Fruit fly (Drosophila melanogaster): ENCODE results near the gene CG3288.
A peak's percentile ranks its signal among the peaks of the same experiment; 100 is the strongest.

Gene CG3288

DNA sequence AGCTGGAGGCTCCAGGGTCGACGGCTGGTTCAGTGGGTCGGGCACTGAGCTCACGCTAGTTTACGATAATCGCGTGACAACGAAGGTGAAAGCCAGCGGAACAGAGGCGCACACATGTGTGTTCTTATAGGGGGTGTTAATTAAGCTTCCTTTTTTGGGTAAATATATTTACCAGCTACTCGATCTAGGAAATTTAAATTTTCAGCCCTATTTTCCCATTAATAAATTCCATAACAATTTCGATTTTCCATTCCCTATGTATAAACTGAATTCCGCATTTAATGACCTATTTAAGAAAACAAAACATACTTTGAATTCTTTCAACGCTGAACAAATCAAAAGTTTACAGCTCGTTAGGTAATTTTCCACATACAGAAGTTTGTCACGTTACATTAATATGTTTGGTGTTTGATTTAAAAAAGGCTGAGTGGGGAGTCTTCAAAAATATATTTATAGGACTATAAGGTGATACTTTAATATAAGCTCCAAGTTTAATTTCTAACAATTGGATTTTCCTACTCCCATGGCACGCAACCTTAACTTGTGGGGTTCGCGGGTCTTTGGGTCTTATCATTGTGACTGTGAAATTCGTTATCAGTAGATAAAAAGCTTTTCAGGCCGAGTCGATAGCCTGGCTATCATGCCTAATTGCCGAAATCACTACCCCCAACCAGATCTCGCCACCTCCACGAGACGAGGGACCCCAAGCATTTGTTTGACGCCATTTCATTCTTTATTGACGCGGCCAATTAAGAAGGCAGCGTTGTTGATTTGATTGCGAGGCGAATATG, 1.3 kb downstream of the CG3288 start, which contains the start of gene CG13255 (continued):
- peak; percentile 48 for TF ChIP-seq Fer1 (GFP tag; optimal IDR thresholded peaks at IDR 0.05)
- no peak for TF ChIP-seq MESR4 (GFP tag; optimal IDR thresholded peaks at IDR 0.05)
- TF ChIP-seq CG9609 (GFP tag; optimal IDR thresholded peaks at IDR 0.05): no peak
- no peak for TF ChIP-seq h (optimal IDR thresholded peaks at IDR 0.05)
- TF ChIP-seq twi (tag; optimal IDR thresholded peaks at IDR 0.05): peak; percentile 2
- peak; percentile 48 for TF ChIP-seq Hmx (GFP tag; optimal IDR thresholded peaks at IDR 0.05)
- no peak for TF ChIP-seq Atf3 (GFP tag; optimal IDR thresholded peaks at IDR 0.05)
- TF ChIP-seq Eip74EF (GFP tag; optimal IDR thresholded peaks at IDR 0.05): peak in 1 of 2 experiments; percentile 24
- TF ChIP-seq gsb-n (tag; optimal IDR thresholded peaks at IDR 0.05): no peak
- TF ChIP-seq C15 (GFP tag; IDR thresholded peaks at IDR 0.05): no peak
- TF ChIP-seq CG2202 (tag; optimal IDR thresholded peaks at IDR 0.05): no peak
- peak; percentile 45 for TF ChIP-seq CG7786 (GFP tag; optimal IDR thresholded peaks at IDR 0.05)
- TF ChIP-seq da (GFP tag; optimal IDR thresholded peaks at IDR 0.05): no peak
- no peak for TF ChIP-seq fru (optimal IDR thresholded peaks at IDR 0.05)
- peak; percentile 13 for TF ChIP-seq grn (GFP tag; optimal IDR thresholded peaks at IDR 0.05)
- TF ChIP-seq pita (GFP tag; optimal IDR thresholded peaks at IDR 0.05): no peak
- no peak for TF ChIP-seq eve (GFP tag; optimal IDR thresholded peaks at IDR 0.05)
- TF ChIP-seq ro (GFP tag; IDR thresholded peaks at IDR 0.05): no peak
- peak; percentile 64 for TF ChIP-seq zfh2 (GFP tag; optimal IDR thresholded peaks at IDR 0.05)
- no peak for TF ChIP-seq Nf-YA (GFP tag; IDR thresholded peaks at IDR 0.05)
- TF ChIP-seq Sox102F (GFP tag; optimal IDR thresholded peaks at IDR 0.05): peak; percentile 24
- peak; percentile 42 for TF ChIP-seq phol (tag; optimal IDR thresholded peaks at IDR 0.05)
- TF ChIP-seq tin (GFP tag; optimal IDR thresholded peaks at IDR 0.05): no peak
- TF ChIP-seq CG11695 (GFP tag; IDR thresholded peaks at IDR 0.05): no peak
- TF ChIP-seq gt (GFP tag; IDR thresholded peaks at IDR 0.05): no peak
- TF ChIP-seq Adf1 (GFP tag; IDR thresholded peaks at IDR 0.05): peak; percentile 10; the same call in 1 of the 2 replicates
- no peak for TF ChIP-seq Xrp1 (GFP tag; IDR thresholded peaks at IDR 0.05)
- peak; percentile 42 for TF ChIP-seq CG10274 (GFP tag; optimal IDR thresholded peaks at IDR 0.05)
- TF ChIP-seq CG15696 (tag; optimal IDR thresholded peaks at IDR 0.05): no peak
- no peak for TF ChIP-seq CG17568 (GFP tag; optimal IDR thresholded peaks at IDR 0.05)
- no peak for TF ChIP-seq CG2129 (GFP tag; IDR thresholded peaks at IDR 0.05; ENCODE audit: partially characterized antibody)
- no peak for TF ChIP-seq Trl (optimal IDR thresholded peaks at IDR 0.05)
- peak; percentile 24 for TF ChIP-seq Trl (GFP tag; optimal IDR thresholded peaks at IDR 0.05)
- TF ChIP-seq CG12769 (tag; optimal IDR thresholded peaks at IDR 0.05): no peak
- TF ChIP-seq HLH4C (GFP tag; IDR thresholded peaks at IDR 0.05; ENCODE audit: partially characterized antibody): no peak
- TF ChIP-seq CG32767 (GFP tag; IDR thresholded peaks at IDR 0.05): no peak
- peak; percentile 52 for TF ChIP-seq lab (GFP tag; optimal IDR thresholded peaks at IDR 0.05)
- no peak for TF ChIP-seq Deaf1 (tag; optimal IDR thresholded peaks at IDR 0.05)
- no peak for TF ChIP-seq CG31224 (GFP tag; IDR thresholded peaks at IDR 0.05)
- TF ChIP-seq trem (tag; optimal IDR thresholded peaks at IDR 0.05): no peak
- peak; percentile 49 for TF ChIP-seq fd3F (GFP tag; optimal IDR thresholded peaks at IDR 0.05)
- TF ChIP-seq CG18619 (GFP tag; optimal IDR thresholded peaks at IDR 0.05): peak; percentile 38
- TF ChIP-seq kay (GFP tag; optimal IDR thresholded peaks at IDR 0.05): no peak
- TF ChIP-seq exex (tag; optimal IDR thresholded peaks at IDR 0.05): peak; percentile 92
- TF ChIP-seq CG15601 (tag; optimal IDR thresholded peaks at IDR 0.05): no peak
- peak; percentile 52 for TF ChIP-seq NfI (GFP tag; optimal IDR thresholded peaks at IDR 0.05)
- no peak for TF ChIP-seq Sry-β (GFP tag; optimal IDR thresholded peaks at IDR 0.05)
- no peak for TF ChIP-seq zen (tag; optimal IDR thresholded peaks at IDR 0.05)
- no peak for TF ChIP-seq CkIIα-i1 (GFP tag; IDR thresholded peaks at IDR 0.05)
- TF ChIP-seq run (tag; optimal IDR thresholded peaks at IDR 0.05): no peak
- no peak for TF ChIP-seq NC2β (GFP tag; optimal IDR thresholded peaks at IDR 0.05)
